Worm (Caenorhabditis elegans) whole organism, midembryonic: ENCODE results near the gene Y53G8B.1.

Experiments used
- cog-1 ChIP-seq: sonication (generic microtip); optimal IDR thresholded peaks from 2 replicates; lab custom pipeline; 2016; ENCODE audit warnings: missing genetic modification characterization, missing compliant biosample characterization
- ref-1 ChIP-seq: fragments of 200-800 bp; sonication (Bioruptor generic); conservative IDR thresholded peaks from 2 replicates; pipeline ENCODE4 v1.3.6; 2022; ENCODE audit warnings: missing genetic modification reagents, missing genetic modification characterization, missing compliant biosample characterization

- TF ChIP-seq ref-1 (no peak), cog-1 (tag; lab: Kevin White, UChicago) (no peak)
Observed at ce11 chrIII:3124209-3124786, 4.8 kb upstream of the Y53G8B.1 start.
